Worm (Caenorhabditis elegans): ENCODE results near the gene dct-17.

DNA sequence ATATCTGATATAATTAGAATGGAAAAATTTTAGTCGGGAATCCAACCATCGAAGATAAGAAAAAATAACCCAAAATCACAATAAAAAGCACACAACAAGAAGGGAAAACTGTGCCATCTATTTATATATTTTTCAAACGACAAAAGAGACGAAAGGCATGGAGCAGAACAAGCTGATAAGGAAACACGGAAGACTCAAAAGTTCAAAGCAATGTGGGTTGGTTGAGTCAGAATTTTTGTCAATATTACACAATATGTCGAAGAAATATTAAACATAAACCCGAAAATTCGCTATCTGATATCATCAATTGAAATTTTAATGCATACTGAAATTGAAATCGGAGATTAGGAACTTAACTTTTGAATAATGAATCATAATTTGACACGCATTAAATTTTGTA is 14.3 kb upstream of the dct-17 start, which contains the start of gene F35E12.9:
- no peak for TF ChIP-seq mbf-1 (tag; optimal IDR thresholded peaks at IDR 0.05)
- no peak for TF ChIP-seq ZK546.5 (tag; optimal IDR thresholded peaks at IDR 0.05)
- no peak for TF ChIP-seq snpc-4 (tag; optimal IDR thresholded peaks at IDR 0.05)
- TF ChIP-seq lin-13 (GFP tag; optimal IDR thresholded peaks at IDR 0.05) = no peak
